Worm (Caenorhabditis elegans): ENCODE measurements around the gene H01G02.3.

The H01G02.3 gene

DNA sequence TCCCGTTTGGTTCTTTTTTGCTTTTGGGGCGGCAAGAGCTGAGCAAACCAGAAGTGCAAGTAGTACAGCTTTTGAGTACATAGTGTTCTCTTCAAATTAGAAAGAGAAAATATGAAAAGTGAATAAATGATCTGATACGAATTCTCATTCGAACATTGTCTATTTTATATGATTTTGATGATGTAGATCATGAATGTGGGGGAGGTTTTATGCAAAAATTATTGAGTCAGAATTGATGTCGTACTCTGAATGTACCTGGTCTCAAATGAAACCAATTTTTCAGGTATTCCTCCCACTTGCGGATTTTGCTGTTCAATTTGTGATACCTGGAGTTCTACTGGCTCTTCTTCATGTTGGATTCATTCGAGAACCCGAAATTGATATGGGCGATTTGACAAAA is 52.2 kb downstream of the H01G02.3 start, which contains the start of gene K01A6.4:
Gene K01A6.4 (minus strand): TSS at position 101 of the 400 bp plus-strand sequence.
- no peak for TF ChIP-seq unc-120 (tag; optimal IDR thresholded peaks at IDR 0.05; ENCODE audit: poor library complexity, severe bottlenecking)
- TF ChIP-seq ham-2 (GFP tag; optimal IDR thresholded peaks at IDR 0.05) = no peak
- TF ChIP-seq drap-1 (GFP tag; optimal IDR thresholded peaks at IDR 0.05) = no peak
- no peak for TF ChIP-seq lin-13 (tag; optimal IDR thresholded peaks at IDR 0.05)
- TF ChIP-seq mep-1 (tag; optimal IDR thresholded peaks at IDR 0.05) = no peak
- TF ChIP-seq hlh-1 (tag; optimal IDR thresholded peaks at IDR 0.05) = no peak

DNA sequence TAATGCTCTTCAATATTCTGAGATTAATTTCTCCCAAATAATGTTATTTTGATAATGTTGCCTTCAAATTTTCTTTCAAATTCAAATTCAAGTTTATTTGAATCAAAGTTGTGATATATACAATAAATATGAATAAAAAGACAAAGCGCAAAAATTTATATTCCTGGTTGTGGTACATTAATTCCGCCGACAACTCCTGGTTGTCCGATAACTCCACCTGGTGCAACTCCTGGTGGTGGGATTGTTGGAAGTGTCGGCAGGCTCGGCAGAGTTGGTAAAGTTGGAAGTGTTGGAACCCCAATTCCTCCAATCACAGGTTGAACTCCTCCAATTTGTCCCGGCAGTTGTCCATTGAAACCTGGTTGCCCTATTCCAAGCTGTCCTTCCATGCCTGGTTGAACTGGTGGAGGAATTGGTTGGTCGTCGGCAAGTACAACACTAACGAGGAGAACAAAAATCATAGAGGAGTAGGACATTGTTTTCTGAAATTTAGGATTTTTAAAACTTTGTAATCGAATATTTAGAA is 54.2 kb downstream of the H01G02.3 start, which contains the start of gene K01A6.7:
Gene K01A6.7 (minus strand): TSS at position 476 of the 526 bp plus-strand sequence.
- TF ChIP-seq lin-13 (tag; optimal IDR thresholded peaks at IDR 0.05) (no peak), elt-3 (tag; optimal IDR thresholded peaks at IDR 0.05) (no peak), hlh-1 (tag; optimal IDR thresholded peaks at IDR 0.05) (no peak), blmp-1 (tag; optimal IDR thresholded peaks at IDR 0.05) (no peak), nhr-2 (tag; optimal IDR thresholded peaks at IDR 0.05) (no peak), bed-3 (GFP tag; optimal IDR thresholded peaks at IDR 0.05) (no peak), sptf-1 (tag; optimal IDR thresholded peaks at IDR 0.05) (no peak), nhr-76 (tag; optimal IDR thresholded peaks at IDR 0.05) (no peak), ceh-39 (tag; optimal IDR thresholded peaks at IDR 0.05) (no peak), nhr-28 (tag; optimal IDR thresholded peaks at IDR 0.05) (no peak), ztf-11 (tag; optimal IDR thresholded peaks at IDR 0.05) (no peak), snpc-4 (tag; optimal IDR thresholded peaks at IDR 0.05) (no peak), drap-1 (GFP tag; optimal IDR thresholded peaks at IDR 0.05) (no peak), mep-1 (tag; optimal IDR thresholded peaks at IDR 0.05) (no peak), unc-39 (tag; optimal IDR thresholded peaks at IDR 0.05) (no peak), lin-32 (GFP tag; optimal IDR thresholded peaks at IDR 0.05) (no peak), ham-2 (GFP tag; optimal IDR thresholded peaks at IDR 0.05) (no peak), zip-8 (tag; optimal IDR thresholded peaks at IDR 0.05) (no peak), flh-1 (GFP tag; optimal IDR thresholded peaks at IDR 0.05) (no peak), sem-2 (GFP tag; optimal IDR thresholded peaks at IDR 0.05) (no peak)

DNA sequence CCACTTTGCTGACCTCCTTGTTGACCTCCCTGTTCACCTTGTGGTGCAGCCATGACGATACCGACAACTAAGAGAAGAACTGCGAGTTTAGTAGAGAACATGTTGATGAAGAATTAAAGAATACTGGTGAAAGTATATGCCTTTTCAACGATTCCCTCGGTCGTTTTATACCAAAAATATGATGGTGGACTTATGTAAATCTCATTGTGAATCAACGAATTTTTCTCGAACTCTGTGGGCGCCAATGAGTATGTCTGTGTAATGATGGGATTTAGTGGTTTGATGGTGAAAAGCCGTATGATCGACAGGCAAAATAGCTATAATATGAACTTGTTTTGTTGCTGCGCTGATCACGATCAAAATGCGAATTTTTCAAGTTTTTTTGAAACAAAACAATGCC is 55.1 kb downstream of the H01G02.3 start, which contains the start of gene K01A6.8:
Gene K01A6.8 (minus strand): TSS at position 101 of the 400 bp plus-strand sequence.
- no peak for TF ChIP-seq elt-3 (tag; optimal IDR thresholded peaks at IDR 0.05)
- no peak for TF ChIP-seq snpc-4 (tag; optimal IDR thresholded peaks at IDR 0.05)
- no peak for TF ChIP-seq elt-1 (tag; optimal IDR thresholded peaks at IDR 0.05; ENCODE audit: borderline replicate concordance, insufficient read depth)
- TF ChIP-seq hlh-1 (tag; optimal IDR thresholded peaks at IDR 0.05) = no peak
- no peak for TF ChIP-seq nhr-2 (tag; optimal IDR thresholded peaks at IDR 0.05)
- no peak for TF ChIP-seq mep-1 (tag; optimal IDR thresholded peaks at IDR 0.05)
- no peak for TF ChIP-seq ces-1 (GFP tag; optimal IDR thresholded peaks at IDR 0.05)
- TF ChIP-seq nhr-28 (tag; optimal IDR thresholded peaks at IDR 0.05) = no peak
- no peak for TF ChIP-seq unc-62 (GFP tag; optimal IDR thresholded peaks at IDR 0.05)
- no peak for TF ChIP-seq ceh-43 (GFP tag; optimal IDR thresholded peaks at IDR 0.05)
- TF ChIP-seq ceh-39 (tag; optimal IDR thresholded peaks at IDR 0.05) = no peak
- TF ChIP-seq nhr-12 (tag; optimal IDR thresholded peaks at IDR 0.05) = no peak
- TF ChIP-seq cnd-1 (tag; optimal IDR thresholded peaks at IDR 0.05) = no peak

DNA sequence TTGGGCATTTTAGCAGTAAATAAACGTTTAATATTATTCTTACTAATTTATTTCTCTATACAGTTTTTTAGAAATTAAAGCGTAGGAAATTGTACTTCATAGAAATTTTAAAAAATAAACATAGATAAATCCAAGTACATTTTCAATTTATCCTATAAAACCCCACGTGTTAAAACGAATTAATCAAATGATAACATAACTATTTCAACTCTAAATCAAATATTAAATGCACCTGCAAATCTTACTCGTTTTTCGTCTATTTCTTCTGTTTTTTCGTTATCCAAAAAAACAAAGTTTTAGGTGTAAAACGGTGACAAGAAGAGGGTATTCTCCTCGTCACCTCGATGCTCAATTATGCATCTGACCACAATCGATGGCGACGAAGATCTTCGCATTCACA is 57.4 kb downstream of the H01G02.3 start, which contains the start of gene K01A6.6:
Gene K01A6.6 (plus strand): TSS at position 301 of the 400 bp plus-strand sequence.
- TF ChIP-seq mep-1 (tag; optimal IDR thresholded peaks at IDR 0.05) = no peak
